Worm (Caenorhabditis elegans): ENCODE results near the gene F53F4.15.

ce11 chrV:13608486-13608885 is 12.3 kb upstream of the F53F4.15 start:
- TF ChIP-seq ref-1 (GFP tag; conservative IDR thresholded peaks at IDR 0.05): no peak
- no peak for TF ChIP-seq cog-1 (tag; optimal IDR thresholded peaks at IDR 0.05)
- no peak for TF ChIP-seq ztf-29 (GFP tag; IDR thresholded peaks at IDR 0.05)
- no peak for TF ChIP-seq tab-1 (GFP tag; IDR thresholded peaks at IDR 0.05)
- no peak for TF ChIP-seq flt-1 (GFP tag; IDR thresholded peaks at IDR 0.05)
- TF ChIP-seq med-1 (GFP tag; optimal IDR thresholded peaks at IDR 0.05; ENCODE audit: insufficient read depth): no peak
- TF ChIP-seq ztf-23 (GFP tag; IDR thresholded peaks at IDR 0.05): no peak

Data from whole organism, midembryonic.